Worm (Caenorhabditis elegans): Measurements from ENCODE around the gene phf-10.

phf-10 gene

ce11 chrV:333713-334112, 22.3 kb upstream of the phf-10 start:
- TF ChIP-seq pha-4 (tag; optimal IDR thresholded peaks at IDR 0.05): peak; percentile 33
- no peak for TF ChIP-seq nhr-25 (tag; optimal IDR thresholded peaks at IDR 0.05)
- TF ChIP-seq jun-1 (tag; optimal IDR thresholded peaks at IDR 0.05): peak; percentile 81
- TF ChIP-seq mdl-1 (tag; optimal IDR thresholded peaks at IDR 0.05): no peak
- no peak for TF ChIP-seq elt-1 (tag; optimal IDR thresholded peaks at IDR 0.05)
- TF ChIP-seq egl-5 (tag; optimal IDR thresholded peaks at IDR 0.05): no peak
- peak; percentile 98 for TF ChIP-seq elt-2 (tag; optimal IDR thresholded peaks at IDR 0.05)
- peak; percentile 95 for TF ChIP-seq pqm-1 (tag; optimal IDR thresholded peaks at IDR 0.05)
- TF ChIP-seq nhr-76 (tag; optimal IDR thresholded peaks at IDR 0.05): no peak
- TF ChIP-seq ZK546.5 (tag; optimal IDR thresholded peaks at IDR 0.05): no peak
- TF ChIP-seq nhr-67 (tag; optimal IDR thresholded peaks at IDR 0.05): no peak
- TF ChIP-seq snpc-4 (tag; optimal IDR thresholded peaks at IDR 0.05): peak; percentile 20

ce11 chrV:332585-332984, 21.2 kb upstream of the phf-10 start:
- TF ChIP-seq fkh-2 (tag; optimal IDR thresholded peaks at IDR 0.05) (no peak), pha-4 (tag; optimal IDR thresholded peaks at IDR 0.05) (peak; percentile 58), pqm-1 (tag; optimal IDR thresholded peaks at IDR 0.05) (peak; percentile 84), elt-2 (tag; optimal IDR thresholded peaks at IDR 0.05) (peak; percentile 93), elt-1 (tag; optimal IDR thresholded peaks at IDR 0.05) (no peak), jun-1 (tag; optimal IDR thresholded peaks at IDR 0.05) (peak; percentile 21)

ce11 chrV:331245-331644, 19.9 kb upstream of the phf-10 start:
- TF ChIP-seq nhr-28 (tag; optimal IDR thresholded peaks at IDR 0.05): no peak
- no peak for TF ChIP-seq ZK546.5 (tag; optimal IDR thresholded peaks at IDR 0.05)
- peak; percentile 28 for TF ChIP-seq elt-2 (tag; optimal IDR thresholded peaks at IDR 0.05)
- TF ChIP-seq pqm-1 (tag; optimal IDR thresholded peaks at IDR 0.05): peak; percentile 57
- TF ChIP-seq nhr-43 (tag; optimal IDR thresholded peaks at IDR 0.05; ENCODE audit: poor library complexity, severe bottlenecking): no peak
- no peak for TF ChIP-seq nhr-67 (tag; optimal IDR thresholded peaks at IDR 0.05)

- TF ChIP-seq ceh-28 (tag; optimal IDR thresholded peaks at IDR 0.05): no peak
- TF ChIP-seq elt-3 (tag; optimal IDR thresholded peaks at IDR 0.05): no peak
- no peak for TF ChIP-seq nhr-237 (tag; optimal IDR thresholded peaks at IDR 0.05)
- TF ChIP-seq unc-62 (GFP tag; optimal IDR thresholded peaks at IDR 0.05): no peak
Observed at ce11 chrV:330625-331024, 19.3 kb upstream of the phf-10 start, which contains the start of gene abt-4. abt-4 (minus strand) TSS chrV:330725.

ce11 chrV:320009-320408, 8.6 kb upstream of the phf-10 start:
- TF ChIP-seq egl-27 (tag; optimal IDR thresholded peaks at IDR 0.05): no peak
- TF ChIP-seq egl-5 (tag; optimal IDR thresholded peaks at IDR 0.05): no peak
- TF ChIP-seq nhr-28 (tag; optimal IDR thresholded peaks at IDR 0.05): no peak
- TF ChIP-seq nhr-43 (tag; optimal IDR thresholded peaks at IDR 0.05; ENCODE audit: poor library complexity, severe bottlenecking): no peak
- no peak for TF ChIP-seq nhr-11 (tag; optimal IDR thresholded peaks at IDR 0.05)
- no peak for TF ChIP-seq elt-1 (tag; optimal IDR thresholded peaks at IDR 0.05)
- no peak for TF ChIP-seq unc-62 (GFP tag; optimal IDR thresholded peaks at IDR 0.05)
- TF ChIP-seq ztf-4 (tag; optimal IDR thresholded peaks at IDR 0.05): no peak
- no peak for TF ChIP-seq zag-1 (tag; optimal IDR thresholded peaks at IDR 0.05)
- TF ChIP-seq nhr-76 (tag; optimal IDR thresholded peaks at IDR 0.05): no peak

ce11 chrV:312421-312820, 1.1 kb upstream of the phf-10 start, which contains the start of gene nhr-15:
nhr-15 (plus strand) TSS chrV:312721.
- TF ChIP-seq skn-1 (tag; optimal IDR thresholded peaks at IDR 0.05) (no peak), ceh-9 (tag; optimal IDR thresholded peaks at IDR 0.05) (no peak), R02D3.7 (tag; optimal IDR thresholded peaks at IDR 0.05) (no peak), egl-5 (tag; optimal IDR thresholded peaks at IDR 0.05) (no peak)

ce11 chrV:304613-305012, 6.8 kb downstream of the phf-10 start, which contains the start of gene F33E11.3:
F33E11.3 (minus strand) TSS chrV:304713.
- no peak for TF ChIP-seq nhr-28 (tag; optimal IDR thresholded peaks at IDR 0.05)
- peak; percentile 43 for TF ChIP-seq ceh-28 (tag; optimal IDR thresholded peaks at IDR 0.05)

- TF ChIP-seq nfya-1 (tag; optimal IDR thresholded peaks at IDR 0.05; ENCODE audit: insufficient read depth) (no peak), nhr-67 (tag; optimal IDR thresholded peaks at IDR 0.05) (no peak), ztf-4 (tag; optimal IDR thresholded peaks at IDR 0.05) (no peak), egl-27 (tag; optimal IDR thresholded peaks at IDR 0.05) (no peak), nhr-28 (tag; optimal IDR thresholded peaks at IDR 0.05) (no peak), ztf-11 (tag; optimal IDR thresholded peaks at IDR 0.05) (no peak), ceh-16 (tag; optimal IDR thresholded peaks at IDR 0.05) (no peak), nhr-77 (tag; optimal IDR thresholded peaks at IDR 0.05) (no peak), ceh-28 (tag; optimal IDR thresholded peaks at IDR 0.05) (no peak), lin-15B (tag; optimal IDR thresholded peaks at IDR 0.05) (no peak), sea-2 (GFP tag; optimal IDR thresholded peaks at IDR 0.05) (no peak), R02D3.7 (tag; optimal IDR thresholded peaks at IDR 0.05) (no peak), mdl-1 (tag; optimal IDR thresholded peaks at IDR 0.05) (no peak), nhr-237 (tag; optimal IDR thresholded peaks at IDR 0.05) (no peak), pha-4 (tag; optimal IDR thresholded peaks at IDR 0.05) (no peak)
Observed at ce11 chrV:303271-303670, 8.1 kb downstream of the phf-10 start.

Measured in whole organism, L3 larva.